Worm (Caenorhabditis elegans) whole organism, midembryonic: ENCODE data around the gene dop-2.

Experiments
- T22C8.4 ChIP-seq: fragments of 200-800 bp; sonication (Bioruptor generic); IDR thresholded peaks from 2 replicates; pipeline ENCODE4 v1.3.6; 2022; ENCODE audit warnings: missing genetic modification characterization, missing compliant biosample characterization
- cog-1 ChIP-seq: sonication (generic microtip); optimal IDR thresholded peaks from 2 replicates; lab custom pipeline; 2016; ENCODE audit warnings: missing genetic modification characterization, missing compliant biosample characterization
- flt-1 ChIP-seq: fragments of 200-800 bp; sonication (Bioruptor generic); IDR thresholded peaks from 2 replicates; pipeline ENCODE4 v1.3.6; 2022; ENCODE audit warnings: missing genetic modification characterization, missing compliant biosample characterization
- klf-2 ChIP-seq: fragments of 200-800 bp; sonication (Bioruptor generic); conservative IDR thresholded peaks from 2 replicates; pipeline ENCODE4 v1.3.6; 2022; ENCODE audit warnings: missing genetic modification reagents, missing genetic modification characterization, missing compliant biosample characterization
- med-1 ChIP-seq: sonication (generic microtip); optimal IDR thresholded peaks from 2 replicates; lab custom pipeline; 2017; ENCODE audit warnings: missing genetic modification characterization, mild to moderate bottlenecking, missing compliant biosample characterization, antibody characterized with exemption, missing genetic modification reagents; ENCODE audit not compliant: insufficient read depth
- ref-1 ChIP-seq: fragments of 200-800 bp; sonication (Bioruptor generic); conservative IDR thresholded peaks from 2 replicates; pipeline ENCODE4 v1.3.6; 2022; ENCODE audit warnings: missing genetic modification reagents, missing genetic modification characterization, missing compliant biosample characterization
- tab-1 ChIP-seq: fragments of 200-800 bp; sonication (Bioruptor generic); IDR thresholded peaks from 2 replicates; pipeline ENCODE4 v1.3.6; 2022; ENCODE audit warnings: missing genetic modification characterization, missing compliant biosample characterization
- ztf-23 ChIP-seq: fragments of 200-800 bp; sonication (Bioruptor generic); IDR thresholded peaks from 2 replicates; pipeline ENCODE4 v1.3.6; 2022; ENCODE audit warnings: missing genetic modification reagents, missing genetic modification characterization, missing compliant biosample characterization
- ztf-29 ChIP-seq: fragments of 200-800 bp; sonication (Bioruptor generic); IDR thresholded peaks from 2 replicates; pipeline ENCODE4 v1.3.6; 2022; ENCODE audit warnings: missing genetic modification reagents, missing genetic modification characterization, missing compliant biosample characterization

Gene dop-2

DNA sequence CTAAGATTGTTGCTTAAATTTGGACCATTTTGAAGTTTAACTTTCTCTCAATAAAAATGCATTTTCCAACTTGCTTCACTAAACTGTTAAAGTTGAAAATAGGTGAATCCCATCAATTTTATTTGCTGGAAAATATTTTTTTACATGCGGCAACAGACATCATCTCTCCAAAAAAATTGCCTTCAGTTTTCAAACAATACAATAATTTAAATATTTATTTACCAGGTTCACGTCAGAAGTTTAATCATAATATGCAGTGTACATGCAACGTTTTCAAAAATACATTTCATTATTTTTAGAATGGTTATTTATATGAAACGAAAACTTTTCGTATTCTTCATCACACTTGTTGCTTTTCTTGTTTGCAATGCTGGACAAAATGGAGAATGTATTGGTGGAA, 22.6 kb downstream of the dop-2 start, which contains the start of gene T06E4.5:
Gene T06E4.5 (plus strand): TSS at position 301 of the 400 bp plus-strand sequence.
- TF ChIP-seq klf-2 (GFP tag; lab: Robert Waterston, UW) (no peak), med-1 (no peak), flt-1 (GFP tag; lab: Robert Waterston, UW) (no peak), tab-1 (GFP tag; lab: Robert Waterston, UW) (no peak), cog-1 (no peak), T22C8.4 (GFP tag; lab: Robert Waterston, UW) (no peak), ztf-23 (GFP tag; lab: Robert Waterston, UW) (no peak), ztf-29 (GFP tag; lab: Robert Waterston, UW) (no peak), ref-1 (GFP tag; lab: Robert Waterston, UW) (no peak)

DNA sequence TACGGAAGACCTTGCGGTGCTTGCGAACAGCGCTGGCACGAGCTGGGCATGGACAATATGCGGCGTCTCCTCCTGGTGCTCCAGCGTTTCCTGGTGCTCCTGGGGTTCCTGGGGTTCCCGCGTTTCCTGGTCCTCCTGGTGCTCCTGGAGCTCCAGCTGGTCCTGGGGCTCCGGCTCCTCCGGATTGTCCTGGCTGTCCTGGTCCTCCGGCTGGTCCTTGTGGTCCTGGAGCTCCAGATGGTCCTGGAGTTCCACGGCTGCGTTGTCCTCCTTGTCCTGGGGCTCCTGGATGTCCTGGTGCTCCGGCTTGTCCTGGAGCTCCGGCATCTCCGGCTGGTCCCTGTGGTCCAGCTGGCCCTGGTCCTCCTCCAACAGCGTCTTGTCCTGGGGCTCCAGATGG, 24.0 kb downstream of the dop-2 start:
- no peak for TF ChIP-seq flt-1 (GFP tag; lab: Robert Waterston, UW)
- no peak for TF ChIP-seq ztf-29 (GFP tag; lab: Robert Waterston, UW)
- no peak for TF ChIP-seq ref-1 (GFP tag; lab: Robert Waterston, UW)
- TF ChIP-seq T22C8.4 (GFP tag; lab: Robert Waterston, UW): no peak
- no peak for TF ChIP-seq ztf-23 (GFP tag; lab: Robert Waterston, UW)
- no peak for TF ChIP-seq klf-2 (GFP tag; lab: Robert Waterston, UW)
- no peak for TF ChIP-seq cog-1
- TF ChIP-seq med-1: no peak
- no peak for TF ChIP-seq tab-1 (GFP tag; lab: Robert Waterston, UW)

DNA sequence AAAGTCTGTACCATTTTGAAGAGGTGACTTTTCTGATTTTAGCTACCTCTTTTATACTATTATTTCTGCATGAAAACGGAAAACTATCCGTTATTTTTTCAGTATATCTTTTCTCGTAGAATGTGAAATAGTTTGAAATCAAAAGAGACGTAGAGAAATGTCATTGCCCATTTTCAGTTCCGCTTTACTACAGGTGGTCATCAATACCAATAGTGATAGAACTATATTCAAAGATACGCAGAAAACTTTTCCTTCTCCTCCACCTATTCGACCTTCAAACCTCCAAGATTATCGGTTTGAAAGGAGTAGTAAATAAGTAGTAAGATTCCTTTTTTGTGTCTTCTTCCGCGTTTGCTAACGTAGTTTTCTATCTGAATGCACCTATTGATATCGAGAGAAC, 25.0 kb downstream of the dop-2 start, which contains the start of gene col-147:
Gene col-147 (minus strand): TSS at position 26 of the 400 bp plus-strand sequence.
- TF ChIP-seq med-1: no peak
- TF ChIP-seq klf-2 (GFP tag; lab: Robert Waterston, UW): no peak
- TF ChIP-seq flt-1 (GFP tag; lab: Robert Waterston, UW): no peak
- no peak for TF ChIP-seq ztf-23 (GFP tag; lab: Robert Waterston, UW)
- no peak for TF ChIP-seq ztf-29 (GFP tag; lab: Robert Waterston, UW)
- no peak for TF ChIP-seq T22C8.4 (GFP tag; lab: Robert Waterston, UW)
- no peak for TF ChIP-seq cog-1
- TF ChIP-seq ref-1 (GFP tag; lab: Robert Waterston, UW): no peak
- TF ChIP-seq tab-1 (GFP tag; lab: Robert Waterston, UW): no peak

DNA sequence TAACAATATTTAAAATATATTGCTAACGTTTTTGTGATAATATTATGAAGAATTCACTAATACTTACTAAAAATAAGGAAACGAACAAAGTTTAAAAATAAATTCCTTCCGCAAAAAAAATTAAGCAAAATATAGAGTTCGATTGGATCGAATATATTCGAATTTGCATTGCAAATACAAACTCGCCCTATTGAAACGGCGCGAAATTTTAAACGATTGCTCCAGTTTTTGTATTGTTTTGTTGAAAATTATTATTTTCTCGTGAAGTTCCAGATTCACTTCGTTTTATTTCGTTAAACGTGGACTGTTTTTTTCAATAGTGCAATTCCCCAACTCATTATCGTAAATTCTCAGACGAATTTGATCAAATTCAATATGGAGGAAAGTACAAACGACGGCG, 37.2 kb downstream of the dop-2 start, which contains the start of the genes atl-1 and hcp-2:
Gene atl-1 (minus strand): TSS at position 89 of the 400 bp plus-strand sequence.
Gene hcp-2 (plus strand): TSS at position 353 of the 400 bp plus-strand sequence.
- no peak for TF ChIP-seq klf-2 (GFP tag; lab: Robert Waterston, UW)
- no peak for TF ChIP-seq tab-1 (GFP tag; lab: Robert Waterston, UW)
- no peak for TF ChIP-seq flt-1 (GFP tag; lab: Robert Waterston, UW)
- TF ChIP-seq ref-1 (GFP tag; lab: Robert Waterston, UW): no peak
- TF ChIP-seq T22C8.4 (GFP tag; lab: Robert Waterston, UW): no peak
- no peak for TF ChIP-seq ztf-29 (GFP tag; lab: Robert Waterston, UW)
- no peak for TF ChIP-seq med-1
- TF ChIP-seq cog-1: no peak
- TF ChIP-seq ztf-23 (GFP tag; lab: Robert Waterston, UW): no peak

DNA sequence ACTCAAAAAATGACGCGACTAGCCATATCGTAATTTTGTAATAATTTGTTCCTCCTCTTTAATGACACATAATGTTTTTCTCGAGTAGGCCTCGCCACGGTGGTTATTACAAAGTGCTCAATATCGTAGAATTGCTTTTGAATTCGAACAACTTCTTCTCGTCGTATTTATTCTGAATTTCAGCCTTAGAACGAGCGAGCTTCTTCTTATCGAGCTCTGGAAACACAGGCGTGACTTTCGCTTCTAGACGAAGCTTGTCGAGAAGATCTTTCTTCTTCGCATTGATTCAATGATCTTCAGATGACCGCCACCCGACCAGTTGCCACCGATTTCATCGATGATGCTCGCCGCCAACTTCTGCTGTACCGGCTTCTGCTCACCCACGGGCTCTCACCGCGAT, 42.9 kb downstream of the dop-2 start, which contains the start of gene T06E4.21:
Gene T06E4.21 (plus strand): TSS at position 301 of the 400 bp plus-strand sequence.
- TF ChIP-seq ztf-23 (GFP tag; lab: Robert Waterston, UW) (no peak), klf-2 (GFP tag; lab: Robert Waterston, UW) (no peak), ref-1 (GFP tag; lab: Robert Waterston, UW) (no peak)

DNA sequence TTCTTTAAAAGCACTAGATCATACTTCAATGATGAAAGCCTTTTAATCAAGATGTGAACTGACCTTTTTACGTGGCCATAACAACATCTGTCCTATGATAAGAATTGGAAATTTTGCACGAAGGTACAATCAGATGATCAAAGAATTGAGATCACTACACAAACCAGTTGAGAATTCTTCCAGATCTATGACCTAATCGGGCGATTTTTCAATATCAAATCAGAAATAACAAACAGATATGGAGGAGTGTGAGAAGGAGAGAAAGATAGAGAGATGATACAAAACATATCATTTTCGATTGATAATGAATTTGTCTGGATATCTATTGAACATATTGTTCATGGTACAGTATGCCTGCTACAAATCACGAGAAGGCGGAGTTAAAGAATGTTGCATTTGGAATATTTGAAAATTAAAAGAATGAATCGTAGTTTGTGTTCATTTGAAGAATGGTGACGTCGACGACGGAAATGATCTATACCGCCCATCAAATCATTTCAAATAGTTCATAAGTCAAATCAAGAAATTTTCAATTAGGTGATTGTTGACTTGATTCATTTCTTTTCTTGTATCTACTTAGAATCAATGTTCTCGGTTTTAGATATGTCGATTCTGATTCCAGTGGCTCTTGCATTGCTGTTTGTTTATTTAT, 45.9 kb downstream of the dop-2 start, which contains the start of gene cyp-29A4:
Gene cyp-29A4 (plus strand): TSS at position 602 of the 652 bp plus-strand sequence.
- TF ChIP-seq ztf-23 (GFP tag; lab: Robert Waterston, UW) (no peak), med-1 (no peak), flt-1 (GFP tag; lab: Robert Waterston, UW) (no peak), tab-1 (GFP tag; lab: Robert Waterston, UW) (no peak), ztf-29 (GFP tag; lab: Robert Waterston, UW) (no peak), T22C8.4 (GFP tag; lab: Robert Waterston, UW) (no peak), cog-1 (no peak), ref-1 (GFP tag; lab: Robert Waterston, UW) (no peak), klf-2 (GFP tag; lab: Robert Waterston, UW) (no peak)

DNA sequence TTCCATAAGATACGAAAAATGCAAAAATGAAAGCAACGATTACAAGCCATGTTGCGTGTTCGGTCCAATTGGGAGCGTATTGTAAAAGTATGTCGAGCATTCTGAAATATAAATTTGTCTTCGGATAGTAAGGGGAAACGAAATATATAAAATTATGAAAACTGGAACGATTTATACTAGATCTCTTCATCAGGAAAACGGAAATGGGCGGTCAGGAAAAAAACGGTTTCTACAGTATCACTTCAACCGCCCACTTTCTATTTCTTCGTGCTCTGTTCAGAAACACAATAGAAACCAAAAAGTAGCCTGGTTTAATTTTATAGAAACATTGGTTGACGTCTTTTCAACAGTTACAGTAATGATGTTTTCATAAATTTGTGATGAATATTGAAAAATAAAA, 53.2 kb downstream of the dop-2 start, which contains the start of gene pitr-4:
Gene pitr-4 (minus strand): TSS at position 101 of the 400 bp plus-strand sequence.
- TF ChIP-seq flt-1 (GFP tag; lab: Robert Waterston, UW) (no peak), tab-1 (GFP tag; lab: Robert Waterston, UW) (no peak), T22C8.4 (GFP tag; lab: Robert Waterston, UW) (no peak), klf-2 (GFP tag; lab: Robert Waterston, UW) (no peak), ref-1 (GFP tag; lab: Robert Waterston, UW) (no peak), cog-1 (no peak), ztf-23 (GFP tag; lab: Robert Waterston, UW) (no peak), med-1 (no peak), ztf-29 (GFP tag; lab: Robert Waterston, UW) (no peak)

DNA sequence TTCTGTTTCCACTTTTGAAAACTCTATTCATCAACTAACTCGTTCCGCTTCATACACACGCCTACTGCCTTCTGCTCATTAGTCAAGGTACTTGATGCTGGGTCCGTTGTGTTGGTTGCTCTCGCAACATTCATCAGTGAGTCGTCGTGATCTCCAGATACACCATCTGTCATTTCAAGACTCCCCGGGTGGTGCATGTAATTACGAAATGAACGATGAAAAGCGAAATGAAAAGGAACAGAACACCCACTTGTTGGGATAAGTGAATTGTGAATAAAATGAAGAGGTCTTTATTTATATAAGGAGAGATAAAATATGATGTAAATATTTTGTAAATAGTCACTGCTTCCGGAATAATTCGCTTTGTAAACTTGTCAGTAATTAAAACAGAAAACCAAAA, 55.6 kb downstream of the dop-2 start:
- TF ChIP-seq T22C8.4 (GFP tag; lab: Robert Waterston, UW): no peak
- TF ChIP-seq klf-2 (GFP tag; lab: Robert Waterston, UW): no peak
- TF ChIP-seq ref-1 (GFP tag; lab: Robert Waterston, UW): no peak
- TF ChIP-seq ztf-29 (GFP tag; lab: Robert Waterston, UW): no peak
- TF ChIP-seq flt-1 (GFP tag; lab: Robert Waterston, UW): no peak
- TF ChIP-seq tab-1 (GFP tag; lab: Robert Waterston, UW): no peak
- no peak for TF ChIP-seq ztf-23 (GFP tag; lab: Robert Waterston, UW)
- no peak for TF ChIP-seq med-1
- no peak for TF ChIP-seq cog-1
